Fruit fly (Drosophila melanogaster) whole organism, embryonic: ENCODE measurements around the gene CG4968.

Experiments
- Abd-B ChIP-seq: fragments of 200-800 bp; sonication (Bioruptor generic); optimal IDR thresholded peaks from 2 replicates; lab custom pipeline; 2018; ENCODE audit warnings: missing biosample characterization, mild to moderate bottlenecking, missing genetic modification characterization, moderate library complexity
- Ada2b ChIP-seq: fragments of 200-800 bp; sonication (Bioruptor generic); IDR thresholded peaks from 2 replicates; pipeline ENCODE4 v1.3.6; 2022; ENCODE audit warnings: missing biosample characterization, missing genetic modification characterization
- Blimp-1 ChIP-seq: fragments of 200-800 bp; sonication (Bioruptor generic); optimal IDR thresholded peaks from 3 replicates; lab custom pipeline; 2018; ENCODE audit warnings: missing biosample characterization, missing genetic modification characterization, mild to moderate bottlenecking, moderate library complexity, missing genetic modification reagents
- CG1024 ChIP-seq: fragments of 200-800 bp; sonication (Bioruptor generic); IDR thresholded peaks from 2 replicates; pipeline ENCODE4 v1.3.6; 2022; ENCODE audit warnings: missing biosample characterization, missing genetic modification characterization
- CG10267 ChIP-seq: fragments of 200-800 bp; sonication (Bioruptor generic); optimal IDR thresholded peaks from 2 replicates; lab custom pipeline; 2018; ENCODE audit warnings: missing biosample characterization, mild to moderate bottlenecking, missing genetic modification characterization, moderate library complexity
- CG10366 ChIP-seq: fragments of 200-800 bp; sonication (Bioruptor generic); IDR thresholded peaks from 2 replicates; pipeline ENCODE4 v1.3.6; 2022; ENCODE audit warnings: missing biosample characterization, missing genetic modification characterization
- CG11504 ChIP-seq: fragments of 200-800 bp; sonication (Bioruptor generic); optimal IDR thresholded peaks from 3 replicates; lab custom pipeline; 2019; ENCODE audit warnings: missing biosample characterization, mild to moderate bottlenecking, missing genetic modification characterization, moderate library complexity
- CG12942 ChIP-seq: fragments of 200-800 bp; sonication (Bioruptor generic); optimal IDR thresholded peaks from 3 replicates; lab custom pipeline; 2016; ENCODE audit warnings: missing biosample characterization, missing genetic modification characterization
- CG15479 ChIP-seq: fragments of 200-800 bp; sonication (Bioruptor generic); optimal IDR thresholded peaks from 3 replicates; lab custom pipeline; 2019; ENCODE audit warnings: missing biosample characterization, mild to moderate bottlenecking, missing genetic modification characterization, moderate library complexity
- CG17328 ChIP-seq: fragments of 200-800 bp; sonication (Bioruptor generic); IDR thresholded peaks from 2 replicates; pipeline ENCODE4 v1.3.6; 2022; ENCODE audit warnings: missing biosample characterization, missing genetic modification characterization
- CG17612 ChIP-seq: fragments of 200-800 bp; sonication (Bioruptor generic); IDR thresholded peaks from 2 replicates; pipeline ENCODE4 v1.3.6; 2022; ENCODE audit warnings: missing biosample characterization, missing genetic modification characterization
- CG18599 ChIP-seq: fragments of 200-800 bp; sonication (Bioruptor generic); optimal IDR thresholded peaks from 3 replicates; lab custom pipeline; 2017; ENCODE audit warnings: missing biosample characterization, missing genetic modification characterization, mild to moderate bottlenecking, moderate library complexity, missing genetic modification reagents
- CG34376 ChIP-seq: fragments of 200-800 bp; sonication (Bioruptor generic); optimal IDR thresholded peaks from 2 replicates; lab custom pipeline; 2018; ENCODE audit warnings: missing biosample characterization, mild to moderate bottlenecking, missing genetic modification characterization
- CG42726 ChIP-seq: fragments of 200-800 bp; sonication (Bioruptor generic); IDR thresholded peaks from 2 replicates; pipeline ENCODE4 v1.3.6; 2022; ENCODE audit warnings: missing biosample characterization, missing genetic modification characterization; ENCODE audit not compliant: partially characterized antibody
- CG7357 ChIP-seq: fragments of 200-800 bp; sonication (Bioruptor generic); IDR thresholded peaks from 3 replicates; pipeline ENCODE4 v1.3.6; 2022; ENCODE audit warnings: missing biosample characterization, missing genetic modification characterization
- CG7556 ChIP-seq: fragments of 200-800 bp; sonication (Bioruptor generic); optimal IDR thresholded peaks from 2 replicates; lab custom pipeline; 2017; ENCODE audit warnings: missing biosample characterization, mild to moderate bottlenecking, missing genetic modification characterization
- CG9437 ChIP-seq: fragments of 200-800 bp; sonication (Bioruptor generic); optimal IDR thresholded peaks from 2 replicates; lab custom pipeline; 2018; ENCODE audit warnings: missing biosample characterization, mild to moderate bottlenecking, missing genetic modification characterization
- CTCF ChIP-seq: fragments of 200-800 bp; sonication (Bioruptor generic); optimal IDR thresholded peaks from 2 replicates; lab custom pipeline; 2017; ENCODE audit warnings: missing biosample characterization, mild to moderate bottlenecking, missing genetic modification characterization, moderate library complexity
- Camta ChIP-seq: fragments of 200-800 bp; sonication (Bioruptor generic); optimal IDR thresholded peaks from 2 replicates; lab custom pipeline; 2016; ENCODE audit warnings: missing biosample characterization, missing genetic modification characterization
- Chrac-16 ChIP-seq: fragments of 200-800 bp; sonication (Bioruptor generic); optimal IDR thresholded peaks from 3 replicates; lab custom pipeline; 2016; ENCODE audit warnings: missing biosample characterization, missing genetic modification characterization
- Dip2 ChIP-seq: fragments of 200-800 bp; sonication (Bioruptor generic); IDR thresholded peaks from 2 replicates; pipeline ENCODE4 v1.3.6; 2022; ENCODE audit warnings: missing biosample characterization, missing genetic modification characterization
- Dp ChIP-seq: fragments of 200-800 bp; sonication (Bioruptor generic); optimal IDR thresholded peaks from 2 replicates; lab custom pipeline; 2018; ENCODE audit warnings: missing biosample characterization, mild to moderate bottlenecking, missing genetic modification characterization, moderate library complexity
- Dref ChIP-seq: fragments of 200-800 bp; sonication (Bioruptor generic); IDR thresholded peaks from 2 replicates; pipeline ENCODE4 v1.3.6; 2022; ENCODE audit warnings: missing biosample characterization, missing genetic modification characterization
- E2f1 ChIP-seq: fragments of 200-800 bp; sonication (Bioruptor generic); IDR thresholded peaks from 2 replicates; pipeline ENCODE4 v1.3.6; 2022; ENCODE audit warnings: missing biosample characterization, missing genetic modification characterization
- Eip74EF ChIP-seq, 2 experiments: fragments of 200-800 bp in 1 of 2; fragments of >200 bp in 1 of 2; sonication (Bioruptor generic) in 1 of 2; optimal IDR thresholded peaks; 2 replicates each; lab custom pipeline; 2017 to 2019; ENCODE audit warnings: missing biosample characterization in 2 of 2, missing genetic modification characterization in 2 of 2, mild to moderate bottlenecking in 1 of 2, moderate library complexity in 1 of 2
- Gsc ChIP-seq: fragments of 200-800 bp; sonication (Bioruptor generic); IDR thresholded peaks from 2 replicates; pipeline ENCODE4 v1.3.6; 2022; ENCODE audit warnings: missing biosample characterization, missing genetic modification characterization
- Gug ChIP-seq: fragments of 200-800 bp; sonication (Bioruptor generic); IDR thresholded peaks from 4 replicates; pipeline ENCODE4 v1.3.6; 2022; ENCODE audit warnings: missing biosample characterization, missing genetic modification characterization
- Sox100B ChIP-seq: fragments of 200-800 bp; sonication (Bioruptor generic); optimal IDR thresholded peaks from 3 replicates; lab custom pipeline; 2018; ENCODE audit warnings: missing biosample characterization, mild to moderate bottlenecking, missing genetic modification characterization
- Spps ChIP-seq: fragments of 200-800 bp; sonication (Bioruptor generic); optimal IDR thresholded peaks from 2 replicates; lab custom pipeline; 2018; ENCODE audit warnings: missing biosample characterization, mild to moderate bottlenecking, missing genetic modification characterization
- ase ChIP-seq: fragments of 200-800 bp; sonication (Bioruptor generic); IDR thresholded peaks from 3 replicates; pipeline ENCODE4 v1.3.6; 2022; ENCODE audit warnings: missing biosample characterization, missing genetic modification characterization
- ato ChIP-seq: fragments of 200-800 bp; sonication (Bioruptor generic); IDR thresholded peaks from 2 replicates; pipeline ENCODE4 v1.3.6; 2022; ENCODE audit warnings: missing biosample characterization, missing genetic modification characterization; ENCODE audit not compliant: partially characterized antibody
- br ChIP-seq: fragments of >200 bp; optimal IDR thresholded peaks from 2 replicates; lab custom pipeline; 2017
- bsh ChIP-seq, 2 experiments: fragments of 200-800 bp; sonication (Bioruptor generic); optimal IDR thresholded peaks; 2 replicates each; lab custom pipeline; 2017 to 2018; ENCODE audit warnings: mild to moderate bottlenecking in 2 of 2, missing biosample characterization in 2 of 2, missing genetic modification characterization in 2 of 2, moderate library complexity in 1 of 2
- chif ChIP-seq, 2 experiments: fragments of 200-800 bp; sonication (Bioruptor generic); optimal IDR thresholded peaks; 3 replicates each; lab custom pipeline; 2016; ENCODE audit warnings: missing biosample characterization in 2 of 2, missing genetic modification characterization in 2 of 2
- cwo ChIP-seq: fragments of 200-800 bp; sonication (Bioruptor generic); optimal IDR thresholded peaks from 3 replicates; lab custom pipeline; 2017; ENCODE audit warnings: missing biosample characterization, missing genetic modification characterization, mild to moderate bottlenecking, moderate library complexity, missing genetic modification reagents
- dm ChIP-seq: fragments of 200-800 bp; sonication (Bioruptor generic); optimal IDR thresholded peaks from 3 replicates; lab custom pipeline; 2016; ENCODE audit warnings: missing biosample characterization, missing genetic modification characterization
- esg ChIP-seq: fragments of 200-800 bp; sonication (Bioruptor generic); conservative IDR thresholded peaks from 2 replicates; pipeline ENCODE4 v1.3.6; 2022; ENCODE audit warnings: missing biosample characterization, missing genetic modification characterization
- exex ChIP-seq: fragments of 200-800 bp; sonication (Bioruptor generic); optimal IDR thresholded peaks from 4 replicates; lab custom pipeline; 2018; ENCODE audit warnings: missing biosample characterization, mild to moderate bottlenecking, missing genetic modification characterization, moderate library complexity
- eyg ChIP-seq: fragments of 200-800 bp; sonication (Bioruptor generic); optimal IDR thresholded peaks from 3 replicates; lab custom pipeline; 2016; ENCODE audit warnings: missing biosample characterization, missing genetic modification characterization
- insv ChIP-seq, 2 experiments: fragments of 200-800 bp; sonication (Bioruptor generic); optimal IDR thresholded peaks; 3 replicates each; lab custom pipeline; 2016 to 2018; ENCODE audit warnings: missing biosample characterization in 2 of 2, missing genetic modification characterization in 2 of 2
- lola ChIP-seq, 3 experiments: fragments of >200 bp in 2 of 3; fragments of 200-800 bp in 1 of 3; sonication (Bioruptor generic) in 1 of 3; optimal IDR thresholded peaks; 2 replicates each; lab custom pipeline; 2017 to 2019; ENCODE audit warnings: missing biosample characterization in 3 of 3, missing genetic modification characterization in 3 of 3, mild to moderate bottlenecking in 1 of 3, moderate library complexity in 1 of 3
- p53 ChIP-seq: fragments of 200-800 bp; sonication (Bioruptor generic); optimal IDR thresholded peaks from 2 replicates; lab custom pipeline; 2016; ENCODE audit warnings: missing biosample characterization, missing genetic modification characterization
- pb ChIP-seq: fragments of 200-800 bp; sonication (Bioruptor generic); optimal IDR thresholded peaks from 3 replicates; lab custom pipeline; 2016; ENCODE audit warnings: missing biosample characterization, missing genetic modification characterization
- pnt ChIP-seq: fragments of 200-800 bp; sonication (Bioruptor generic); optimal IDR thresholded peaks from 3 replicates; lab custom pipeline; 2016; ENCODE audit warnings: missing biosample characterization, missing genetic modification characterization
- slbo ChIP-seq: fragments of 200-800 bp; sonication (Bioruptor generic); IDR thresholded peaks from 2 replicates; pipeline ENCODE4 v1.3.6; 2022; ENCODE audit warnings: missing biosample characterization, missing genetic modification characterization
- sna ChIP-seq: fragments of 200-800 bp; sonication (Bioruptor generic); IDR thresholded peaks from 2 replicates; pipeline ENCODE4 v1.3.6; 2022; ENCODE audit warnings: missing biosample characterization, missing genetic modification characterization; ENCODE audit not compliant: partially characterized antibody
- sug ChIP-seq: fragments of 200-800 bp; optimal IDR thresholded peaks from 2 replicates; lab custom pipeline; 2019; ENCODE audit warnings: missing biosample characterization, mild to moderate bottlenecking, missing genetic modification characterization, moderate library complexity
- toy ChIP-seq: fragments of 200-800 bp; sonication (Bioruptor generic); IDR thresholded peaks from 2 replicates; pipeline ENCODE4 v1.3.6; 2022; ENCODE audit warnings: missing biosample characterization, missing genetic modification characterization
- tup ChIP-seq: fragments of 200-800 bp; sonication (Bioruptor generic); optimal IDR thresholded peaks from 2 replicates; lab custom pipeline; 2016; ENCODE audit warnings: missing biosample characterization, mild to moderate bottlenecking, missing genetic modification characterization, moderate library complexity
- zen2 ChIP-seq: fragments of 200-800 bp; sonication (Bioruptor generic); IDR thresholded peaks from 3 replicates; pipeline ENCODE4 v1.3.6; 2022; ENCODE audit warnings: missing biosample characterization, missing genetic modification characterization; ENCODE audit not compliant: partially characterized antibody

The CG4968 gene

DNA sequence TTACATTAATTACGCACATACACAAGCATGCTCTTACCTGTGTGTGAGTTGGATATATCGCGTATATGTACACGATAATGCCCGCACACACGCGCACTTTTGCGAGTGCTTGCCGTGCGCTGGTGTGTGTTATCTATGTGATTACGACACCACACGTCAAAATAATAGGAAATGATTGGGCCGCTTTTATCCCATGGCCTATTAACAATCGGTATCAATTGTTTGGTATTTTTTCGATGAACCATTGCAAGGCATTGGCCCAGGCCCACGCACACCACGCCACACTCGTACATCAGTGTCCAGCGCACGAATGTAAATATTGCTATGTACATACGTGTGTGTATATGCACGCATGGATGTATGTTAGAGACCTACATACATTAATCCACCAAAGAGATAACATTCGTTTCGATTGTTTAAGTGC, 28.1 kb downstream of the CG4968 start (continued):
- TF ChIP-seq CG17612 (no peak), dm (GFP tag; lab: Kevin White, UChicago) (peak; percentile 50), Sox100B (GFP tag; lab: Kevin White, UChicago) (peak; percentile 77), Ada2b (GFP tag; lab: Robert Waterston, UW) (no peak), lola (GFP tag; optimal IDR thresholded peaks at IDR 0.05; lab: Kevin White, UChicago) (peak in 2 of 3 experiments; percentile 45 to 82), ase (GFP tag; lab: Robert Waterston, UW) (no peak), Abd-B (GFP tag; lab: Kevin White, UChicago) (no peak), slbo (GFP tag; lab: Robert Waterston, UW) (peak; percentile 64), Dref (GFP tag; lab: Robert Waterston, UW) (peak; percentile 45), Gug (no peak), bsh (GFP tag; optimal IDR thresholded peaks at IDR 0.05; lab: Kevin White, UChicago) (peak; percentile 43 to 48), zen2 (no peak; the same call in 2 of the 3 replicates), toy (GFP tag; lab: Robert Waterston, UW) (no peak), Gsc (GFP tag; lab: Robert Waterston, UW) (no peak), Eip74EF (GFP tag; optimal IDR thresholded peaks at IDR 0.05; lab: Kevin White, UChicago) (peak in 1 of 2 experiments; percentile 93), Chrac-16 (GFP tag; lab: Kevin White, UChicago) (peak; percentile 2), sna (GFP tag; lab: Robert Waterston, UW) (peak; percentile 63), p53 (GFP tag; lab: Kevin White, UChicago) (no peak), Spps (tag; lab: Kevin White, UChicago) (peak; percentile 43), CG10366 (GFP tag; lab: Robert Waterston, UW) (no peak), CG34376 (GFP tag; lab: Kevin White, UChicago) (peak; percentile 99), Blimp-1 (GFP tag; lab: Kevin White, UChicago) (no peak), exex (tag; lab: Kevin White, UChicago) (peak; percentile 97), esg (GFP tag; lab: Robert Waterston, UW) (no peak), Dip2 (GFP tag; lab: Robert Waterston, UW) (no peak), CG10267 (tag; lab: Kevin White, UChicago) (peak; percentile 44), CG11504 (tag; lab: Kevin White, UChicago) (no peak), ato (GFP tag; lab: Robert Waterston, UW) (peak; percentile 13; the same call in 1 of the 2 replicates)
- TF ChIP-seq, all 482 proteins: peak for 284

DNA sequence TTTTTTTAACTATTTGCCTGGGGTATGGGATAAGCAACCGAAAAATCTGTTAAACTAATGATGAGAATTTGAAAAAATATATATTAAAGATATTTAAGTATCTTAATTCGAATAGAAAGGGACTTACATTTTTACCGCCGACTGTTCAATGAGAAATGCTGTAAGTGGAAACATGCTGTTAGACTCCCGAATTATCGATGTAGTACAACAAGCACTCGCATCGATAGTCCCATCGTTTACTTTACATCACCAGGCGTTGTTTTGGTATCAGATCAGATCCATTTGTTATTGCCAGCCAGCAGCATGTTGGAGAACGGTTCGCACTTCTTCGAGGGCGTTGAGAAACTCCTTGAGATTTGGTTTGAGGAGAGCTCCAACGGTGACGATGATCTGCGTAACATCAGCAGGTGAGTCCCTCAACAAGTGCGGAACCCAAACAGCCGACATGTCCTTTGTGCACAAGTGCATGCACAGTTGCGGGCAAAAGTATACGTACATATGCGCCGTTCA, 32.5 kb downstream of the CG4968 start, which contains the start of gene SamDC:
Gene SamDC (plus strand): TSS at position 246 of the 510 bp plus-strand sequence.
- TF ChIP-seq CG17328 (GFP tag; lab: Robert Waterston, UW), result peak; percentile 24; the same call in 1 of the 2 replicates
- TF ChIP-seq CG15479 (GFP tag; lab: Kevin White, UChicago), result no peak
- peak in 1 of 2 experiments; percentile 31 for TF ChIP-seq insv (GFP tag; optimal IDR thresholded peaks at IDR 0.05; lab: Kevin White, UChicago)
- TF ChIP-seq CG42726 (GFP tag; lab: Robert Waterston, UW), result peak; percentile 82; the same call in 1 of the 2 replicates
- peak; percentile 39 for TF ChIP-seq pb (GFP tag; lab: Kevin White, UChicago)
- TF ChIP-seq cwo (GFP tag; lab: Kevin White, UChicago), result no peak
- TF ChIP-seq E2f1 (GFP tag; lab: Robert Waterston, UW), result no peak
- TF ChIP-seq Camta (GFP tag; lab: Kevin White, UChicago), result no peak
- TF ChIP-seq pnt (GFP tag; lab: Kevin White, UChicago), result peak; percentile 2
- TF ChIP-seq Dp, result peak; percentile 17
- peak in 1 of 2 experiments; percentile 24 for TF ChIP-seq chif (GFP tag; optimal IDR thresholded peaks at IDR 0.05; lab: Kevin White, UChicago)
- TF ChIP-seq CG9437, result peak; percentile 25
- no peak for TF ChIP-seq br
- TF ChIP-seq Sox100B (GFP tag; lab: Kevin White, UChicago), result peak; percentile 17
- peak; percentile 96 for TF ChIP-seq CG7357 (GFP tag; lab: Robert Waterston, UW)
- TF ChIP-seq CG1024 (GFP tag; lab: Robert Waterston, UW), result peak; percentile 95
- TF ChIP-seq sug (tag; lab: Kevin White, UChicago), result peak; percentile 48
- peak; percentile 18 for TF ChIP-seq eyg (GFP tag; lab: Kevin White, UChicago)
- peak; percentile 4 for TF ChIP-seq CG12942 (GFP tag; lab: Kevin White, UChicago)
- no peak for TF ChIP-seq CTCF (GFP tag; lab: Kevin White, UChicago)
- no peak for TF ChIP-seq tup (GFP tag; lab: Kevin White, UChicago)
- TF ChIP-seq CG18599 (GFP tag; lab: Kevin White, UChicago), result no peak
- peak; percentile 21 for TF ChIP-seq CG7556 (GFP tag; lab: Kevin White, UChicago)
